Worm (Caenorhabditis elegans) whole organism, young adult: ENCODE measurements around the gene szy-2.

Experiments
- B0336.3 ChIP-seq: fragments of 200-800 bp; sonication (Bioruptor generic); IDR thresholded peaks from 2 replicates; pipeline ENCODE4 v1.3.6; 2022; ENCODE audit warnings: missing genetic modification characterization, missing compliant biosample characterization
- F23B12.7 ChIP-seq: sonication (generic microtip); optimal IDR thresholded peaks from 2 replicates; lab custom pipeline; 2017; ENCODE audit warnings: missing genetic modification characterization, mild to moderate bottlenecking, missing compliant biosample characterization, antibody characterized with exemption, moderate library complexity; ENCODE audit not compliant: insufficient read depth
- F37B4.10 ChIP-seq: fragments of 200-800 bp; sonication (Bioruptor generic); IDR thresholded peaks from 2 replicates; pipeline ENCODE4 v1.3.6; 2022; ENCODE audit warnings: missing genetic modification characterization, missing compliant biosample characterization
- F57C9.4 ChIP-seq: sonication (generic microtip); optimal IDR thresholded peaks from 2 replicates; lab custom pipeline; 2017; ENCODE audit warnings: mild to moderate bottlenecking, missing genetic modification characterization, missing compliant biosample characterization
- T07F8.4 ChIP-seq: sonication (generic microtip); optimal IDR thresholded peaks from 2 replicates; lab custom pipeline; 2016; ENCODE audit warnings: mild to moderate bottlenecking, missing genetic modification characterization, moderate library complexity, missing compliant biosample characterization
- T26A5.8 ChIP-seq: sonication (generic microtip); optimal IDR thresholded peaks from 2 replicates; lab custom pipeline; 2016; ENCODE audit warnings: missing genetic modification characterization, missing compliant biosample characterization
- Y79H2A.3 ChIP-seq: fragments of 200-800 bp; sonication (Bioruptor generic); conservative IDR thresholded peaks from 2 replicates; pipeline ENCODE4 v1.3.6; 2022; ENCODE audit warnings: missing genetic modification reagents, missing genetic modification characterization, missing compliant biosample characterization
- ama-1 ChIP-seq, 3 experiments: fragments of 150-350 bp in 1 of 3; sonication (generic microtip) in 2 of 3; optimal IDR thresholded peaks; 2 replicates each; lab custom pipeline; 2014 to 2018; ENCODE audit warnings: missing biosample characterization in 2 of 3, missing genetic modification characterization in 2 of 3, missing genetic modification reagents in 2 of 3
- aptf-3 ChIP-seq: fragments of 200-800 bp; sonication (Bioruptor generic); IDR thresholded peaks from 2 replicates; pipeline ENCODE4 v1.3.6; 2022; ENCODE audit warnings: missing genetic modification characterization, missing compliant biosample characterization
- atf-7 ChIP-seq: sonication (generic microtip); optimal IDR thresholded peaks from 2 replicates; lab custom pipeline; 2017; ENCODE audit warnings: mild to moderate bottlenecking, missing genetic modification characterization, missing compliant biosample characterization
- attf-3 ChIP-seq: fragments of 200-800 bp; sonication (Bioruptor generic); conservative IDR thresholded peaks from 2 replicates; pipeline ENCODE4 v1.3.6; 2022; ENCODE audit warnings: missing genetic modification reagents, missing genetic modification characterization, missing compliant biosample characterization
- attf-5 ChIP-seq: fragments of 200-800 bp; sonication (Bioruptor generic); optimal IDR thresholded peaks from 2 replicates; lab custom pipeline; 2018; ENCODE audit warnings: mild to moderate bottlenecking, missing genetic modification characterization, missing compliant biosample characterization
- attf-6 ChIP-seq: fragments of 200-800 bp; sonication (Bioruptor generic); IDR thresholded peaks from 2 replicates; pipeline ENCODE4 v1.3.6; 2022; ENCODE audit warnings: missing genetic modification reagents, missing genetic modification characterization, missing compliant biosample characterization
- bed-1 ChIP-seq: fragments of 200-800 bp; sonication (Bioruptor generic); IDR thresholded peaks from 2 replicates; pipeline ENCODE4 v1.3.6; 2022; ENCODE audit warnings: missing genetic modification reagents, missing genetic modification characterization, missing compliant biosample characterization
- cebp-1 ChIP-seq, 2 experiments: fragments of 200-800 bp in 1 of 2; sonication (Bioruptor generic) in 1 of 2; sonication (generic microtip) in 1 of 2; IDR thresholded peaks in 1 of 2; optimal IDR thresholded peaks in 1 of 2; 2 replicates each; pipeline versions ENCODE4 v1.3.6 to Lab custom; 2017 to 2022; ENCODE audit warnings: missing compliant biosample characterization in 2 of 2, missing genetic modification characterization in 2 of 2, mild to moderate bottlenecking in 1 of 2, missing genetic modification reagents in 1 of 2, moderate library complexity in 1 of 2
- ceh-100 ChIP-seq: fragments of 200-800 bp; sonication (Bioruptor generic); IDR thresholded peaks from 2 replicates; pipeline ENCODE4 v1.3.6; 2022; ENCODE audit warnings: missing genetic modification reagents, missing genetic modification characterization, missing compliant biosample characterization
- ceh-27 ChIP-seq: fragments of 200-800 bp; sonication (Bioruptor generic); optimal IDR thresholded peaks from 2 replicates; lab custom pipeline; 2018; ENCODE audit warnings: mild to moderate bottlenecking, missing genetic modification characterization, moderate library complexity, missing compliant biosample characterization
- ceh-40 ChIP-seq: fragments of 200-800 bp; sonication (Bioruptor generic); IDR thresholded peaks from 2 replicates; pipeline ENCODE4 v1.3.6; 2022; ENCODE audit warnings: missing genetic modification characterization, missing compliant biosample characterization
- ceh-91 ChIP-seq: fragments of 200-800 bp; sonication (Bioruptor generic); IDR thresholded peaks from 2 replicates; pipeline ENCODE4 v1.3.6; 2022; ENCODE audit warnings: missing genetic modification reagents, missing genetic modification characterization, missing compliant biosample characterization
- chd-7 ChIP-seq: sonication (generic microtip); optimal IDR thresholded peaks from 2 replicates; lab custom pipeline; 2016; ENCODE audit warnings: mild to moderate bottlenecking, missing genetic modification characterization, moderate library complexity, missing compliant biosample characterization
- dpff-1 ChIP-seq: sonication (generic microtip); optimal IDR thresholded peaks from 2 replicates; lab custom pipeline; 2017; ENCODE audit warnings: mild to moderate bottlenecking, missing genetic modification characterization, missing compliant biosample characterization
- egl-44 ChIP-seq: fragments of 200-800 bp; sonication (Bioruptor generic); IDR thresholded peaks from 2 replicates; pipeline ENCODE4 v1.3.6; 2022; ENCODE audit warnings: missing genetic modification reagents, missing genetic modification characterization, missing compliant biosample characterization
- egrh-3 ChIP-seq: fragments of 200-800 bp; sonication (Bioruptor generic); IDR thresholded peaks from 2 replicates; pipeline ENCODE4 v1.3.6; 2022; ENCODE audit warnings: missing genetic modification reagents, missing genetic modification characterization, missing compliant biosample characterization
- him-1 ChIP-seq: sonication (generic microtip); optimal IDR thresholded peaks from 2 replicates; lab custom pipeline; 2016; ENCODE audit warnings: missing genotype, missing genetic modification reagents, missing genetic modification characterization, missing compliant biosample characterization
- hrde-1 ChIP-seq: sonication (generic microtip); optimal IDR thresholded peaks from 2 replicates; lab custom pipeline; 2016; ENCODE audit warnings: missing genetic modification characterization, mild to moderate bottlenecking, missing compliant biosample characterization, moderate library complexity, missing genotype, missing genetic modification reagents, borderline replicate concordance
- lin-40 ChIP-seq: sonication (generic microtip); optimal IDR thresholded peaks from 2 replicates; lab custom pipeline; 2016; ENCODE audit warnings: missing genetic modification characterization, mild to moderate bottlenecking, missing compliant biosample characterization, missing genotype, missing genetic modification reagents
- lin-54 ChIP-seq: fragments of 200-800 bp; sonication (Bioruptor generic); optimal IDR thresholded peaks from 2 replicates; lab custom pipeline; 2018; ENCODE audit warnings: mild to moderate bottlenecking, missing genetic modification characterization, missing compliant biosample characterization
- lsl-1 ChIP-seq: fragments of 200-800 bp; sonication (Bioruptor generic); optimal IDR thresholded peaks from 2 replicates; lab custom pipeline; 2018; ENCODE audit warnings: mild to moderate bottlenecking, missing genetic modification characterization, moderate library complexity, missing compliant biosample characterization
- lsy-27 ChIP-seq: sonication (generic microtip); optimal IDR thresholded peaks from 2 replicates; lab custom pipeline; 2017; ENCODE audit warnings: missing genetic modification characterization, mild to moderate bottlenecking, missing compliant biosample characterization, antibody characterized with exemption, missing genotype, borderline replicate concordance; ENCODE audit not compliant: insufficient read depth
- madf-3 ChIP-seq: fragments of 200-800 bp; sonication (Bioruptor generic); IDR thresholded peaks from 2 replicates; pipeline ENCODE4 v1.3.6; 2022; ENCODE audit warnings: missing genetic modification reagents, missing genetic modification characterization, missing compliant biosample characterization
- madf-8 ChIP-seq: fragments of 200-800 bp; sonication (Bioruptor generic); conservative IDR thresholded peaks from 2 replicates; pipeline ENCODE4 v1.3.6; 2022; ENCODE audit warnings: missing genetic modification reagents, missing genetic modification characterization, missing compliant biosample characterization
- mcd-1 ChIP-seq: fragments of 200-800 bp; sonication (Bioruptor generic); IDR thresholded peaks from 2 replicates; pipeline ENCODE4 v1.3.6; 2022; ENCODE audit warnings: missing genetic modification reagents, missing genetic modification characterization, missing compliant biosample characterization
- nfyb-1 ChIP-seq: fragments of 200-800 bp; sonication (Bioruptor generic); IDR thresholded peaks from 2 replicates; pipeline ENCODE4 v1.3.6; 2022; ENCODE audit warnings: missing genetic modification reagents, missing genetic modification characterization, missing compliant biosample characterization
- nhr-120 ChIP-seq: fragments of 200-800 bp; sonication (Bioruptor generic); IDR thresholded peaks from 2 replicates; pipeline ENCODE4 v1.3.6; 2022; ENCODE audit warnings: missing genetic modification characterization, missing compliant biosample characterization
- pha-4 ChIP-seq: fragments of 150-350 bp; sonication (generic microtip); optimal IDR thresholded peaks from 2 replicates; lab custom pipeline; 2014; ENCODE audit warnings: missing biosample characterization, missing genetic modification reagents, missing genetic modification characterization
- repo-1 ChIP-seq: sonication (generic microtip); optimal IDR thresholded peaks from 2 replicates; lab custom pipeline; 2017; ENCODE audit warnings: mild to moderate bottlenecking, missing genetic modification characterization, missing compliant biosample characterization
- rpc-1 ChIP-seq, 2 experiments: fragments of 150-350 bp in 1 of 2; sonication (generic microtip) in 1 of 2; optimal IDR thresholded peaks; 2 replicates each; lab custom pipeline; 2014 to 2018; ENCODE audit warnings: missing biosample characterization in 1 of 2, missing genetic modification characterization in 1 of 2, missing genetic modification reagents in 1 of 2, missing genotype in 1 of 2
- sdz-38 ChIP-seq: sonication (generic microtip); optimal IDR thresholded peaks from 2 replicates; lab custom pipeline; 2016; ENCODE audit warnings: missing genotype, missing genetic modification characterization, missing compliant biosample characterization
- snpc-1.1 ChIP-seq: sonication (generic microtip); optimal IDR thresholded peaks from 2 replicates; lab custom pipeline; 2017; ENCODE audit warnings: missing genetic modification characterization, mild to moderate bottlenecking, missing compliant biosample characterization, antibody characterized with exemption, moderate library complexity, missing genotype, missing genetic modification reagents; ENCODE audit not compliant: insufficient read depth
- snpc-3.4 ChIP-seq: sonication (generic microtip); optimal IDR thresholded peaks from 2 replicates; lab custom pipeline; 2017; ENCODE audit warnings: missing genetic modification characterization, mild to moderate bottlenecking, missing compliant biosample characterization, antibody characterized with exemption, moderate library complexity, missing genotype, missing genetic modification reagents
- somi-1 ChIP-seq: fragments of 200-800 bp; sonication (Bioruptor generic); optimal IDR thresholded peaks from 2 replicates; lab custom pipeline; 2018; ENCODE audit warnings: mild to moderate bottlenecking, missing genetic modification characterization, missing compliant biosample characterization
- xnd-1 ChIP-seq: sonication (generic microtip); optimal IDR thresholded peaks from 2 replicates; lab custom pipeline; 2016; ENCODE audit warnings: missing genotype, missing genetic modification reagents, missing genetic modification characterization, missing compliant biosample characterization
- ztf-28 ChIP-seq: fragments of 200-800 bp; sonication (Bioruptor generic); IDR thresholded peaks from 2 replicates; pipeline ENCODE4 v1.3.6; 2022; ENCODE audit warnings: missing genetic modification reagents, missing genetic modification characterization, missing compliant biosample characterization

Gene szy-2

ce11 chrIII:5372884-5373283 lies 1.8 kb upstream of the szy-2 start (continued):
- TF ChIP-seq ceh-27 (GFP tag; lab: Kevin White, UChicago) (peak; percentile 9), pha-4 (tag; lab: Kevin White, UChicago) (no peak), F23B12.7 (tag; lab: Kevin White, UChicago) (no peak), snpc-3.4 (tag; lab: Kevin White, UChicago) (no peak), nhr-120 (no peak)

- TF ChIP-seq rpc-1 (optimal IDR thresholded peaks at IDR 0.05; lab: Kevin White, UChicago), result no peak
- no peak for TF ChIP-seq rpc-1 (tag; optimal IDR thresholded peaks at IDR 0.05; lab: Kevin White, UChicago)
- no peak for TF ChIP-seq madf-8 (GFP tag; lab: Robert Waterston, UW)
- TF ChIP-seq atf-7 (tag; lab: Kevin White, UChicago), result no peak
- no peak for TF ChIP-seq madf-3 (GFP tag; lab: Robert Waterston, UW)
- peak; percentile 58; the same call in 1 of the 2 replicates for TF ChIP-seq nfyb-1 (GFP tag; lab: Robert Waterston, UW)
- no peak for TF ChIP-seq lsl-1
- no peak for TF ChIP-seq Y79H2A.3
- TF ChIP-seq sdz-38, result no peak
- no peak for TF ChIP-seq chd-7 (tag; lab: Kevin White, UChicago)
- TF ChIP-seq T07F8.4, result no peak
- no peak for TF ChIP-seq attf-6 (GFP tag; lab: Robert Waterston, UW)
- no peak for TF ChIP-seq T26A5.8
- TF ChIP-seq ceh-27 (GFP tag; lab: Kevin White, UChicago), result no peak
- TF ChIP-seq lsy-27 (tag; lab: Kevin White, UChicago), result no peak
- no peak for TF ChIP-seq ztf-28
- no peak for TF ChIP-seq bed-1 (GFP tag; lab: Robert Waterston, UW)
- peak; percentile 20 for TF ChIP-seq him-1 (tag; lab: Kevin White, UChicago)
- TF ChIP-seq lin-40 (tag; lab: Kevin White, UChicago), result peak; percentile 34
- TF ChIP-seq ceh-100, result no peak
- TF ChIP-seq F57C9.4 (tag; lab: Kevin White, UChicago), result no peak
- TF ChIP-seq pha-4 (tag; lab: Kevin White, UChicago), result peak; percentile 32
- no peak for TF ChIP-seq snpc-1.1 (tag; lab: Kevin White, UChicago)
- no peak for TF ChIP-seq F37B4.10 (GFP tag; lab: Robert Waterston, UW)
- TF ChIP-seq cebp-1 (GFP tag; IDR thresholded peaks at IDR 0.05; lab: Robert Waterston, UW), result no peak
- TF ChIP-seq cebp-1 (tag; optimal IDR thresholded peaks at IDR 0.05; lab: Kevin White, UChicago), result peak; percentile 12
- no peak for TF ChIP-seq ama-1 (optimal IDR thresholded peaks at IDR 0.05; lab: Kevin White, UChicago)
- TF ChIP-seq ama-1 (GFP tag; optimal IDR thresholded peaks at IDR 0.05; lab: Kevin White, UChicago), result no peak
- TF ChIP-seq B0336.3, result no peak
- TF ChIP-seq lin-54 (GFP tag; lab: Kevin White, UChicago), result no peak
- no peak for TF ChIP-seq egl-44 (GFP tag; lab: Robert Waterston, UW)
- TF ChIP-seq aptf-3 (GFP tag; lab: Robert Waterston, UW), result no peak
- no peak for TF ChIP-seq egrh-3
- TF ChIP-seq dpff-1 (tag; lab: Kevin White, UChicago), result no peak
- TF ChIP-seq somi-1 (GFP tag; lab: Kevin White, UChicago), result no peak
- no peak for TF ChIP-seq ceh-91
- no peak for TF ChIP-seq ceh-40 (GFP tag; lab: Robert Waterston, UW)
- no peak for TF ChIP-seq hrde-1 (tag; lab: Kevin White, UChicago)
- no peak for TF ChIP-seq attf-3 (GFP tag; lab: Robert Waterston, UW)
- no peak for TF ChIP-seq mcd-1
- TF ChIP-seq xnd-1 (tag; lab: Kevin White, UChicago), result no peak
- TF ChIP-seq attf-5, result peak; percentile 18
- peak; percentile 68 for TF ChIP-seq repo-1
Measured at ce11 chrIII:5367995-5368899, 2.8 kb downstream of the szy-2 start, which contains the start of gene dhs-9. dhs-9 (minus strand) TSS chrIII:5368045.
